ENCODE assay signal across 5 worm cellular contexts in the genomic region with DNA sequence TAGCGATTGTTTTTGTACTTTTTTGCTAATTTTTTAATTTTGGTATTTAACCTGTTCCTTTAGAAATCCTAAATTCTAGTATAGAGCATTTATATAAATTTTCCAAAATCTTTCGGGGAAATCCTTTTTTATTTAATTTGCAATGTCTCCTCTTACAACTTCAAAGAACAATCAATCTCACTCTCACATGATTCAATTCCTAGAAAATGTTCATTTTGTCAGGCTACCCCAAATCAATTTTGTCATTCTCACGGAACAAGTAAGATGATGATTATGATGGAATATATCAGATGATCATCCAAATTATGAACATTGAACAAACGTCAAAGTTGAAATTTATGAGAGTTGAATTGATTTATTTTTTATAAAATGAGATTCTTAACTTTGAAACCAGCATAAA.
TF ChIP-seq lines count a peak whose summit lies in the region.

No protein-coding gene starts in this region.

TF ChIP-seq in whole organism, L1 larva, 84 proteins besides CTCF, POLR2A, EP300 and RAD21 (continues in another document):
- peak in 1 of 3 experiments; percentile 2 for TF ChIP-seq dpl-1 (GFP tag; optimal IDR thresholded peaks at IDR 0.05; lab: Kevin White, UChicago)
- TF ChIP-seq nhr-11 (tag; optimal IDR thresholded peaks at IDR 0.05; lab: Kevin White, UChicago): peak; percentile 63
- TF ChIP-seq lin-35 (GFP tag; optimal IDR thresholded peaks at IDR 0.05; lab: Kevin White, UChicago): peak in 1 of 2 experiments; percentile 27
- TF ChIP-seq F16B12.6 (tag; optimal IDR thresholded peaks at IDR 0.05; lab: Kevin White, UChicago): no peak
- TF ChIP-seq ztf-4 (tag; optimal IDR thresholded peaks at IDR 0.05; lab: Kevin White, UChicago): peak; percentile 45
- peak; percentile 64 for TF ChIP-seq skn-1 (tag; optimal IDR thresholded peaks at IDR 0.05; lab: Kevin White, UChicago)
- TF ChIP-seq tlp-1 (tag; optimal IDR thresholded peaks at IDR 0.05; lab: Kevin White, UChicago): no peak
- TF ChIP-seq nhr-71 (tag; optimal IDR thresholded peaks at IDR 0.05; lab: Kevin White, UChicago): peak; percentile 88
- TF ChIP-seq ceh-8 (GFP tag; optimal IDR thresholded peaks at IDR 0.05; lab: Kevin White, UChicago): peak; percentile 44
- no peak for TF ChIP-seq ceh-82 (tag; optimal IDR thresholded peaks at IDR 0.05; lab: Kevin White, UChicago)
- TF ChIP-seq lin-14 (GFP tag; optimal IDR thresholded peaks at IDR 0.05; lab: Kevin White, UChicago): peak; percentile 67
- peak in 1 of 6 experiments; percentile 65 for TF ChIP-seq elt-3 (tag; optimal IDR thresholded peaks at IDR 0.05; lab: Kevin White, UChicago)
- peak; percentile 26 to 65 for TF ChIP-seq lsy-2 (tag; optimal IDR thresholded peaks at IDR 0.05; lab: Kevin White, UChicago)
- TF ChIP-seq nhr-20 (tag; optimal IDR thresholded peaks at IDR 0.05; lab: Kevin White, UChicago): peak; percentile 70
- peak; percentile 69 for TF ChIP-seq dsc-1 (tag; optimal IDR thresholded peaks at IDR 0.05; lab: Kevin White, UChicago)
- no peak for TF ChIP-seq pqm-1 (tag; optimal IDR thresholded peaks at IDR 0.05; lab: Kevin White, UChicago)
- TF ChIP-seq irx-1 (tag; optimal IDR thresholded peaks at IDR 0.05; lab: Kevin White, UChicago): peak; percentile 17

TF ChIP-seq in whole organism, L2 larva, 48 proteins besides CTCF, POLR2A, EP300 and RAD21 (continues in another document):
- peak; percentile 61 for TF ChIP-seq ztf-4 (tag; optimal IDR thresholded peaks at IDR 0.05; lab: Kevin White, UChicago)
- TF ChIP-seq lin-11 (tag; optimal IDR thresholded peaks at IDR 0.05; lab: Kevin White, UChicago): no peak
- no peak for TF ChIP-seq ceh-16 (tag; optimal IDR thresholded peaks at IDR 0.05; lab: Kevin White, UChicago)
- TF ChIP-seq elt-3 (tag; optimal IDR thresholded peaks at IDR 0.05; lab: Kevin White, UChicago): no peak
- peak; percentile 52 for TF ChIP-seq crh-2 (tag; optimal IDR thresholded peaks at IDR 0.05; lab: Kevin White, UChicago)
- peak; percentile 94 for TF ChIP-seq nhr-129 (tag; optimal IDR thresholded peaks at IDR 0.05; lab: Kevin White, UChicago)
- peak; percentile 63 for TF ChIP-seq sem-4 (tag; optimal IDR thresholded peaks at IDR 0.05; lab: Kevin White, UChicago)
- no peak for TF ChIP-seq nhr-12 (tag; optimal IDR thresholded peaks at IDR 0.05; lab: Kevin White, UChicago)
- TF ChIP-seq Y55F3AM.14 (GFP tag; optimal IDR thresholded peaks at IDR 0.05; lab: Kevin White, UChicago): no peak
- TF ChIP-seq gmeb-1 (tag; optimal IDR thresholded peaks at IDR 0.05; lab: Kevin White, UChicago): peak; percentile 47
- TF ChIP-seq nhr-23 (tag; optimal IDR thresholded peaks at IDR 0.05; lab: Kevin White, UChicago): no peak
- peak; percentile 87 for TF ChIP-seq nhr-21 (tag; optimal IDR thresholded peaks at IDR 0.05; lab: Kevin White, UChicago)
- peak in 1 of 2 experiments; percentile 71 for TF ChIP-seq lsy-2 (tag; optimal IDR thresholded peaks at IDR 0.05; lab: Kevin White, UChicago)
- no peak for TF ChIP-seq nhr-10 (tag; optimal IDR thresholded peaks at IDR 0.05; lab: Kevin White, UChicago)
- no peak for TF ChIP-seq dmd-4 (tag; optimal IDR thresholded peaks at IDR 0.05; lab: Kevin White, UChicago)
- TF ChIP-seq mdl-1 (tag; optimal IDR thresholded peaks at IDR 0.05; lab: Kevin White, UChicago): no peak
- TF ChIP-seq unc-55 (GFP tag; optimal IDR thresholded peaks at IDR 0.05; lab: Kevin White, UChicago): no peak
- TF ChIP-seq lin-39 (tag; optimal IDR thresholded peaks at IDR 0.05; lab: Kevin White, UChicago): no peak

TF ChIP-seq in whole organism, L3 larva, 47 proteins besides CTCF, POLR2A, EP300 and RAD21:
- TF ChIP-seq pqm-1 (tag; optimal IDR thresholded peaks at IDR 0.05; lab: Kevin White, UChicago) (no peak), nhr-11 (tag; optimal IDR thresholded peaks at IDR 0.05; lab: Kevin White, UChicago) (peak; percentile 37), lin-39 (tag; optimal IDR thresholded peaks at IDR 0.05; lab: Kevin White, UChicago) (no peak), jun-1 (tag; optimal IDR thresholded peaks at IDR 0.05; lab: Kevin White, UChicago) (no peak), ZK546.5 (tag; optimal IDR thresholded peaks at IDR 0.05; lab: Kevin White, UChicago) (no peak), nhr-43 (tag; optimal IDR thresholded peaks at IDR 0.05; lab: Kevin White, UChicago; ENCODE audit: poor library complexity, severe bottlenecking) (peak; percentile 42), fkh-10 (GFP tag; optimal IDR thresholded peaks at IDR 0.05; lab: Kevin White, UChicago) (peak; percentile 85), nhr-23 (tag; optimal IDR thresholded peaks at IDR 0.05; lab: Kevin White, UChicago) (peak; percentile 58), fkh-2 (tag; optimal IDR thresholded peaks at IDR 0.05; lab: Kevin White, UChicago) (no peak), nhr-77 (tag; optimal IDR thresholded peaks at IDR 0.05; lab: Kevin White, UChicago) (no peak), pha-4 (tag; optimal IDR thresholded peaks at IDR 0.05; lab: Kevin White, UChicago) (no peak), zag-1 (tag; optimal IDR thresholded peaks at IDR 0.05; lab: Kevin White, UChicago) (no peak), ceh-9 (tag; optimal IDR thresholded peaks at IDR 0.05; lab: Kevin White, UChicago) (no peak)
TF ChIP-seq in whole organism, L3 larva: peak in this region for 4.

TF ChIP-seq in whole organism, L4 larva, 104 proteins besides CTCF, POLR2A, EP300 and RAD21 (continues in another document):
- TF ChIP-seq fkh-10 (GFP tag; optimal IDR thresholded peaks at IDR 0.05; lab: Kevin White, UChicago) (peak; percentile 95), dmd-6 (GFP tag; IDR thresholded peaks at IDR 0.05; lab: Robert Waterston, UW) (peak; percentile 65), lin-39 (tag; optimal IDR thresholded peaks at IDR 0.05; lab: Kevin White, UChicago) (no peak), lin-38 (GFP tag; IDR thresholded peaks at IDR 0.05; lab: Robert Waterston, UW) (0 out of 2 replicates have a peak, but pooled peaks have one; percentile 23), nhr-41 (GFP tag; IDR thresholded peaks at IDR 0.05; lab: Robert Waterston, UW) (no peak), aha-1 (tag; lab: Kevin White, UChicago) (peak; percentile 30), arid-1 (GFP tag; conservative IDR thresholded peaks at IDR 0.05; lab: Robert Waterston, UW) (no peak), ces-1 (GFP tag; optimal IDR thresholded peaks at IDR 0.05; lab: Kevin White, UChicago) (peak; percentile 70), nhr-28 (tag; optimal IDR thresholded peaks at IDR 0.05; lab: Kevin White, UChicago) (peak; percentile 48), F10B5.3 (tag; optimal IDR thresholded peaks at IDR 0.05; lab: Kevin White, UChicago) (no peak), dve-1 (tag; optimal IDR thresholded peaks at IDR 0.05; lab: Kevin White, UChicago; ENCODE audit: insufficient read depth) (peak; percentile 37), lsy-2 (tag; optimal IDR thresholded peaks at IDR 0.05; lab: Kevin White, UChicago) (peak in 1 of 2 experiments; percentile 76), T26A8.4 (GFP tag; IDR thresholded peaks at IDR 0.05; lab: Robert Waterston, UW) (peak; percentile 32; the same call in 1 of the 2 replicates), gei-8 (GFP tag; optimal IDR thresholded peaks at IDR 0.05; lab: Kevin White, UChicago) (peak; percentile 43), mep-1 (tag; optimal IDR thresholded peaks at IDR 0.05; lab: Kevin White, UChicago) (peak; percentile 70), nhr-11 (tag; optimal IDR thresholded peaks at IDR 0.05; lab: Kevin White, UChicago) (peak; percentile 22), tra-1 (GFP tag; IDR thresholded peaks at IDR 0.05; lab: Robert Waterston, UW) (no peak), daf-16 (GFP tag; optimal IDR thresholded peaks at IDR 0.05; lab: Kevin White, UChicago) (no peak), daf-16 (tag; optimal IDR thresholded peaks at IDR 0.05; lab: Kevin White, UChicago) (peak; percentile 22), ceh-20 (GFP tag; IDR thresholded peaks at IDR 0.05; lab: Robert Waterston, UW) (peak; percentile 23; the same call in 1 of the 2 replicates), attf-4 (tag; optimal IDR thresholded peaks at IDR 0.05; lab: Kevin White, UChicago) (no peak), hlh-30 (tag; optimal IDR thresholded peaks at IDR 0.05; lab: Kevin White, UChicago; ENCODE audit: insufficient read depth) (peak; percentile 85)

TF ChIP-seq in whole organism, young adult, 124 proteins besides CTCF, POLR2A, EP300 and RAD21 (continues in another document):
- TF ChIP-seq xnd-1 (tag; optimal IDR thresholded peaks at IDR 0.05; lab: Kevin White, UChicago) (no peak), bed-2 (GFP tag; IDR thresholded peaks at IDR 0.05; lab: Robert Waterston, UW) (no peak), nhr-90 (tag; optimal IDR thresholded peaks at IDR 0.05; lab: Kevin White, UChicago) (peak; percentile 4), egl-18 (GFP tag; IDR thresholded peaks at IDR 0.05; lab: Robert Waterston, UW) (no peak), F57C9.4 (tag; optimal IDR thresholded peaks at IDR 0.05; lab: Kevin White, UChicago) (no peak), egl-44 (GFP tag; IDR thresholded peaks at IDR 0.05; lab: Robert Waterston, UW) (no peak), nfya-1 (tag; optimal IDR thresholded peaks at IDR 0.05; lab: Kevin White, UChicago; ENCODE audit: borderline replicate concordance, insufficient read depth) (no peak), cebp-1 (GFP tag; IDR thresholded peaks at IDR 0.05; lab: Robert Waterston, UW) (peak; percentile 54; the same call in 1 of the 2 replicates), cebp-1 (tag; optimal IDR thresholded peaks at IDR 0.05; lab: Kevin White, UChicago) (peak; percentile 51), let-607 (tag; optimal IDR thresholded peaks at IDR 0.05; lab: Kevin White, UChicago) (no peak), C06A6.2 (GFP tag; conservative IDR thresholded peaks at IDR 0.05; lab: Robert Waterston, UW) (peak; percentile 33), mel-28 (tag; optimal IDR thresholded peaks at IDR 0.05; lab: Kevin White, UChicago; ENCODE audit: borderline replicate concordance) (no peak), tbp1 (GFP tag; optimal IDR thresholded peaks at IDR 0.05; lab: Kevin White, UChicago) (peak; percentile 2), B0035.1 (tag; optimal IDR thresholded peaks at IDR 0.05; lab: Kevin White, UChicago) (no peak), ceh-58 (GFP tag; IDR thresholded peaks at IDR 0.05; lab: Robert Waterston, UW) (no peak), ztf-3 (GFP tag; optimal IDR thresholded peaks at IDR 0.05; lab: Kevin White, UChicago) (no peak), athp-1 (tag; optimal IDR thresholded peaks at IDR 0.05; lab: Kevin White, UChicago) (no peak), lin-35 (GFP tag; optimal IDR thresholded peaks at IDR 0.05; lab: Kevin White, UChicago) (peak in 1 of 3 experiments; percentile 52), tlf-1 (GFP tag; optimal IDR thresholded peaks at IDR 0.05; lab: Kevin White, UChicago) (no peak), T07F8.4 (tag; optimal IDR thresholded peaks at IDR 0.05; lab: Kevin White, UChicago) (no peak), K12H6.12 (tag; optimal IDR thresholded peaks at IDR 0.05; lab: Kevin White, UChicago) (no peak), ztf-22 (GFP tag; optimal IDR thresholded peaks at IDR 0.05; lab: Kevin White, UChicago) (no peak), sptf-2 (GFP tag; optimal IDR thresholded peaks at IDR 0.05; lab: Kevin White, UChicago) (no peak), F52B5.7 (tag; optimal IDR thresholded peaks at IDR 0.05; lab: Kevin White, UChicago) (no peak), hlh-26 (GFP tag; conservative IDR thresholded peaks at IDR 0.05; lab: Robert Waterston, UW) (no peak), attf-3 (GFP tag; conservative IDR thresholded peaks at IDR 0.05; lab: Robert Waterston, UW) (no peak)
